Fruit fly (Drosophila melanogaster) whole organism, prepupa: ENCODE measurements around the gene CG12983.

Experiments used
- Blimp-1 ChIP-seq: fragments of 200-800 bp; sonication (Bioruptor generic); optimal IDR thresholded peaks from 3 replicates; lab custom pipeline; 2017; ENCODE audit warnings: missing biosample characterization, missing genetic modification characterization, mild to moderate bottlenecking, moderate library complexity, missing genetic modification reagents
- CG10631 ChIP-seq: fragments of 200-800 bp; sonication (Bioruptor generic); optimal IDR thresholded peaks from 2 replicates; lab custom pipeline; 2016; ENCODE audit warnings: missing biosample characterization, missing genetic modification characterization
- CG10669 ChIP-seq: fragments of 200-800 bp; sonication (Bioruptor generic); optimal IDR thresholded peaks from 3 replicates; lab custom pipeline; 2018; ENCODE audit warnings: missing biosample characterization, mild to moderate bottlenecking, missing genetic modification characterization, moderate library complexity
- CG11294 ChIP-seq: fragments of 200-800 bp; sonication (Bioruptor generic); IDR thresholded peaks from 2 replicates; pipeline ENCODE4 v1.3.6; 2022; ENCODE audit warnings: missing biosample characterization, missing genetic modification characterization
- CG11902 ChIP-seq: fragments of 200-800 bp; sonication (Bioruptor generic); optimal IDR thresholded peaks from 3 replicates; lab custom pipeline; 2016; ENCODE audit warnings: missing biosample characterization, missing genetic modification characterization
- CG15336 ChIP-seq: fragments of 200-800 bp; sonication (Bioruptor generic); IDR thresholded peaks from 2 replicates; pipeline ENCODE4 v1.3.6; 2022; ENCODE audit warnings: missing biosample characterization, missing genetic modification characterization
- CG3032 ChIP-seq: fragments of 200-800 bp; optimal IDR thresholded peaks from 2 replicates; lab custom pipeline; 2019; ENCODE audit warnings: missing biosample characterization, mild to moderate bottlenecking, missing genetic modification characterization, moderate library complexity
- CG31627 ChIP-seq: fragments of 200-800 bp; sonication (Bioruptor generic); optimal IDR thresholded peaks from 3 replicates; lab custom pipeline; 2016; ENCODE audit warnings: missing biosample characterization, missing genetic modification characterization
- CG32006 ChIP-seq: fragments of 200-800 bp; sonication (Bioruptor generic); optimal IDR thresholded peaks from 3 replicates; lab custom pipeline; 2017; ENCODE audit warnings: missing biosample characterization, mild to moderate bottlenecking, missing genetic modification characterization
- CG34406 ChIP-seq: fragments of 200-800 bp; sonication (Bioruptor generic); optimal IDR thresholded peaks from 3 replicates; lab custom pipeline; 2016; ENCODE audit warnings: missing biosample characterization, missing genetic modification characterization
- CG3919 ChIP-seq: fragments of 200-800 bp; sonication (Bioruptor generic); optimal IDR thresholded peaks from 3 replicates; lab custom pipeline; 2016; ENCODE audit warnings: missing biosample characterization, missing genetic modification characterization
- CG4318 ChIP-seq: fragments of 200-800 bp; sonication (Bioruptor generic); optimal IDR thresholded peaks from 3 replicates; lab custom pipeline; 2017; ENCODE audit warnings: missing biosample characterization, mild to moderate bottlenecking, missing genetic modification characterization
- CG6163 ChIP-seq: fragments of 200-800 bp; sonication (Bioruptor generic); IDR thresholded peaks from 3 replicates; pipeline ENCODE4 v1.3.6; 2022; ENCODE audit warnings: missing biosample characterization, missing genetic modification characterization
- CG6276 ChIP-seq: fragments of 200-800 bp; sonication (Bioruptor generic); optimal IDR thresholded peaks from 2 replicates; lab custom pipeline; 2017; ENCODE audit warnings: missing biosample characterization, mild to moderate bottlenecking, missing genetic modification characterization
- CG6792 ChIP-seq: fragments of 200-800 bp; sonication (Bioruptor generic); optimal IDR thresholded peaks from 3 replicates; lab custom pipeline; 2016; ENCODE audit warnings: missing biosample characterization, missing genetic modification characterization
- CG6808 ChIP-seq: fragments of 200-800 bp; sonication (Bioruptor generic); optimal IDR thresholded peaks from 3 replicates; lab custom pipeline; 2017; ENCODE audit warnings: missing biosample characterization, missing genetic modification characterization, mild to moderate bottlenecking, moderate library complexity, missing genetic modification reagents
- CG7368 ChIP-seq: fragments of 200-800 bp; sonication (Bioruptor generic); optimal IDR thresholded peaks from 3 replicates; lab custom pipeline; 2016; ENCODE audit warnings: missing biosample characterization, missing genetic modification characterization
- CG8119 ChIP-seq: fragments of 200-800 bp; sonication (Bioruptor generic); IDR thresholded peaks from 3 replicates; pipeline ENCODE4 v1.3.6; 2022; ENCODE audit warnings: missing biosample characterization, missing genetic modification characterization
- CG8319 ChIP-seq: fragments of 200-800 bp; sonication (Bioruptor generic); optimal IDR thresholded peaks from 3 replicates; lab custom pipeline; 2016; ENCODE audit warnings: missing biosample characterization, missing genetic modification characterization
- Eip75B ChIP-seq: fragments of 200-800 bp; sonication (Bioruptor generic); optimal IDR thresholded peaks from 3 replicates; lab custom pipeline; 2016; ENCODE audit warnings: missing biosample characterization, missing genetic modification characterization
- Eip78C ChIP-seq: fragments of 200-800 bp; sonication (Bioruptor generic); peaks from one replicate; lab custom pipeline; 2016; ENCODE audit warnings: missing biosample characterization, missing genetic modification characterization
- Eip93F ChIP-seq: fragments of 200-800 bp; sonication (Bioruptor generic); optimal IDR thresholded peaks from 2 replicates; lab custom pipeline; 2016; ENCODE audit warnings: missing biosample characterization, mild to moderate bottlenecking, missing genetic modification characterization
- Gug ChIP-seq: fragments of 200-800 bp; sonication (Bioruptor generic); IDR thresholded peaks from 2 replicates; pipeline ENCODE4 v1.3.6; 2022; ENCODE audit warnings: missing biosample characterization, missing genetic modification characterization
- Hr39 ChIP-seq: fragments of 200-800 bp; sonication (Bioruptor generic); optimal IDR thresholded peaks from 2 replicates; lab custom pipeline; 2016; ENCODE audit warnings: missing biosample characterization, missing genetic modification characterization
- Lpt ChIP-seq: fragments of 200-800 bp; sonication (Bioruptor generic); optimal IDR thresholded peaks from 3 replicates; lab custom pipeline; 2016; ENCODE audit warnings: missing biosample characterization, missing genetic modification characterization
- Met ChIP-seq: fragments of 200-800 bp; sonication (Bioruptor generic); optimal IDR thresholded peaks from 3 replicates; lab custom pipeline; 2016; ENCODE audit warnings: missing biosample characterization, missing genetic modification characterization
- OdsH ChIP-seq: fragments of 200-800 bp; sonication (Bioruptor generic); optimal IDR thresholded peaks from 3 replicates; lab custom pipeline; 2016; ENCODE audit warnings: missing biosample characterization, missing genetic modification characterization
- Smox ChIP-seq: fragments of 200-800 bp; sonication (Bioruptor generic); optimal IDR thresholded peaks from 3 replicates; lab custom pipeline; 2016; ENCODE audit warnings: missing biosample characterization, missing genetic modification characterization
- Sox14 ChIP-seq: fragments of 200-800 bp; sonication (Bioruptor generic); optimal IDR thresholded peaks from 3 replicates; lab custom pipeline; 2016; ENCODE audit warnings: missing biosample characterization, missing genetic modification characterization
- Sox15 ChIP-seq: fragments of 200-800 bp; sonication (Bioruptor generic); optimal IDR thresholded peaks from 3 replicates; lab custom pipeline; 2016; ENCODE audit warnings: missing biosample characterization, missing genetic modification characterization
- achi ChIP-seq: fragments of 200-800 bp; sonication (Bioruptor generic); optimal IDR thresholded peaks from 3 replicates; lab custom pipeline; 2016; ENCODE audit warnings: missing biosample characterization, missing genetic modification characterization
- acj6 ChIP-seq: fragments of 200-800 bp; sonication (Bioruptor generic); optimal IDR thresholded peaks from 3 replicates; lab custom pipeline; 2016; ENCODE audit warnings: missing biosample characterization, missing genetic modification characterization
- cyc ChIP-seq: fragments of 200-800 bp; sonication (Bioruptor generic); optimal IDR thresholded peaks from 3 replicates; lab custom pipeline; 2016; ENCODE audit warnings: missing biosample characterization, missing genetic modification characterization
- dac ChIP-seq: fragments of 200-800 bp; sonication (Bioruptor generic); optimal IDR thresholded peaks from 2 replicates; lab custom pipeline; 2017; ENCODE audit warnings: missing biosample characterization, mild to moderate bottlenecking, missing genetic modification characterization
- dsx ChIP-seq: fragments of 200-800 bp; optimal IDR thresholded peaks from 3 replicates; lab custom pipeline; 2019; ENCODE audit warnings: missing biosample characterization, mild to moderate bottlenecking, missing genetic modification characterization, moderate library complexity; ENCODE audit not compliant: poor library complexity, severe bottlenecking
- esn ChIP-seq: fragments of 200-800 bp; sonication (Bioruptor generic); optimal IDR thresholded peaks from 2 replicates; lab custom pipeline; 2016; ENCODE audit warnings: missing biosample characterization, mild to moderate bottlenecking, missing genetic modification characterization, moderate library complexity
- lz ChIP-seq: fragments of 200-800 bp; sonication (Bioruptor generic); optimal IDR thresholded peaks from 3 replicates; lab custom pipeline; 2016; ENCODE audit warnings: missing biosample characterization, missing genetic modification characterization
- net ChIP-seq: fragments of 200-800 bp; sonication (Bioruptor generic); optimal IDR thresholded peaks from 3 replicates; lab custom pipeline; 2016; ENCODE audit warnings: missing biosample characterization, missing genetic modification characterization
- pdm3 ChIP-seq: fragments of 200-800 bp; sonication (Bioruptor generic); optimal IDR thresholded peaks from 3 replicates; lab custom pipeline; 2016; ENCODE audit warnings: missing biosample characterization, missing genetic modification characterization
- spab ChIP-seq: fragments of 200-800 bp; sonication (Bioruptor generic); optimal IDR thresholded peaks from 2 replicates; lab custom pipeline; 2017; ENCODE audit warnings: missing biosample characterization, mild to moderate bottlenecking, missing genetic modification characterization, missing genetic modification reagents
- ss ChIP-seq, 2 experiments: fragments of 200-800 bp; sonication (Bioruptor generic); optimal IDR thresholded peaks; 2 replicates in 1 of 2; 3 replicates in 1 of 2; lab custom pipeline; 2017 to 2018; ENCODE audit warnings: mild to moderate bottlenecking in 2 of 2, missing biosample characterization in 2 of 2, missing genetic modification characterization in 2 of 2, moderate library complexity in 1 of 2
- svp ChIP-seq: fragments of 200-800 bp; sonication (Bioruptor generic); peaks from one replicate; lab custom pipeline; 2016; ENCODE audit warnings: missing biosample characterization, missing genetic modification characterization
- topi ChIP-seq: fragments of 200-800 bp; sonication (Bioruptor generic); optimal IDR thresholded peaks from 3 replicates; lab custom pipeline; 2016; ENCODE audit warnings: missing biosample characterization, missing genetic modification characterization

The CG12983 gene

dm6 chr3L:20918945-20919344 lies 47.6 kb downstream of the CG12983 start (continued):
- TF ChIP-seq Gug (GFP tag; lab: Robert Waterston, UW): no peak

dm6 chr3L:20917025-20917691 lies 49.4 kb downstream of the CG12983 start:
- TF ChIP-seq cyc (GFP tag; lab: Kevin White, UChicago): peak; percentile 32
- no peak for TF ChIP-seq CG3919 (GFP tag; lab: Kevin White, UChicago)
- peak; percentile 18 for TF ChIP-seq CG10669
- peak; percentile 37 for TF ChIP-seq Blimp-1 (GFP tag; lab: Kevin White, UChicago)
- peak; percentile 83 for TF ChIP-seq Eip78C (GFP tag; lab: Kevin White, UChicago)
- peak; percentile 24 for TF ChIP-seq Hr39 (GFP tag; lab: Kevin White, UChicago)
- peak in 1 of 2 experiments; percentile 5 for TF ChIP-seq ss (GFP tag; optimal IDR thresholded peaks at IDR 0.05; lab: Kevin White, UChicago)
- peak; percentile 13 for TF ChIP-seq Smox (GFP tag; lab: Kevin White, UChicago)
- TF ChIP-seq topi (GFP tag; lab: Kevin White, UChicago): peak; percentile 32
- no peak for TF ChIP-seq spab (GFP tag; lab: Kevin White, UChicago)
- TF ChIP-seq CG6808: peak; percentile 9
- no peak for TF ChIP-seq acj6
- peak; percentile 58 for TF ChIP-seq esn (GFP tag; lab: Kevin White, UChicago)
- TF ChIP-seq svp (GFP tag; lab: Kevin White, UChicago): peak; percentile 65
- TF ChIP-seq CG31627: peak; percentile 39
- TF ChIP-seq dsx (GFP tag; lab: Kevin White, UChicago): peak; percentile 15
- TF ChIP-seq Eip75B (GFP tag; lab: Kevin White, UChicago): no peak
- TF ChIP-seq lz (GFP tag; lab: Kevin White, UChicago): peak; percentile 26
- peak; percentile 45 for TF ChIP-seq Met (GFP tag; lab: Kevin White, UChicago)
- TF ChIP-seq dac (GFP tag; lab: Kevin White, UChicago): no peak
- TF ChIP-seq pdm3 (GFP tag; lab: Kevin White, UChicago): peak; percentile 10

dm6 chr3L:20915111-20915510 lies 51.5 kb downstream of the CG12983 start:
- no peak for TF ChIP-seq OdsH (GFP tag; lab: Kevin White, UChicago)
- TF ChIP-seq CG6808: no peak
- peak; percentile 15 for TF ChIP-seq svp (GFP tag; lab: Kevin White, UChicago)
- TF ChIP-seq esn (GFP tag; lab: Kevin White, UChicago): no peak
- no peak for TF ChIP-seq CG7368 (GFP tag; lab: Kevin White, UChicago)

- TF ChIP-seq CG3032 (peak; percentile 69), Sox14 (GFP tag; lab: Kevin White, UChicago) (no peak), CG6808 (peak; percentile 23), Lpt (GFP tag; lab: Kevin White, UChicago) (peak; percentile 9), Eip93F (GFP tag; lab: Kevin White, UChicago) (no peak), achi (peak; percentile 67), CG31627 (no peak), CG8119 (GFP tag; lab: Robert Waterston, UW) (peak; percentile 76), spab (GFP tag; lab: Kevin White, UChicago) (peak; percentile 31), CG4318 (GFP tag; lab: Kevin White, UChicago) (peak; percentile 72), net (GFP tag; lab: Kevin White, UChicago) (no peak), lz (GFP tag; lab: Kevin White, UChicago) (no peak), pdm3 (GFP tag; lab: Kevin White, UChicago) (no peak), Sox15 (GFP tag; lab: Kevin White, UChicago) (no peak), CG6792 (GFP tag; lab: Kevin White, UChicago) (no peak), OdsH (GFP tag; lab: Kevin White, UChicago) (peak; percentile 25), acj6 (no peak), CG10631 (GFP tag; lab: Kevin White, UChicago) (peak; percentile 68), Hr39 (GFP tag; lab: Kevin White, UChicago) (no peak), CG11294 (GFP tag; lab: Robert Waterston, UW) (no peak), dac (GFP tag; lab: Kevin White, UChicago) (peak; percentile 17), CG15336 (GFP tag; lab: Robert Waterston, UW) (peak; percentile 78), CG6276 (GFP tag; lab: Kevin White, UChicago) (peak; percentile 78), Gug (GFP tag; lab: Robert Waterston, UW) (peak; percentile 54), CG8319 (GFP tag; lab: Kevin White, UChicago) (no peak), Smox (GFP tag; lab: Kevin White, UChicago) (no peak), CG32006 (peak; percentile 86), Met (GFP tag; lab: Kevin White, UChicago) (no peak), CG6163 (GFP tag; lab: Robert Waterston, UW) (peak; percentile 32; the same call in 1 of the 3 replicates), CG34406 (GFP tag; lab: Kevin White, UChicago) (peak; percentile 32), CG11902 (GFP tag; lab: Kevin White, UChicago) (no peak)
These were observed 52.2 kb downstream of the CG12983 start for dm6 chr3L:20914375-20914774.
